Worm (Caenorhabditis elegans): ENCODE measurements around the gene lgx-1.

The lgx-1 gene

DNA sequence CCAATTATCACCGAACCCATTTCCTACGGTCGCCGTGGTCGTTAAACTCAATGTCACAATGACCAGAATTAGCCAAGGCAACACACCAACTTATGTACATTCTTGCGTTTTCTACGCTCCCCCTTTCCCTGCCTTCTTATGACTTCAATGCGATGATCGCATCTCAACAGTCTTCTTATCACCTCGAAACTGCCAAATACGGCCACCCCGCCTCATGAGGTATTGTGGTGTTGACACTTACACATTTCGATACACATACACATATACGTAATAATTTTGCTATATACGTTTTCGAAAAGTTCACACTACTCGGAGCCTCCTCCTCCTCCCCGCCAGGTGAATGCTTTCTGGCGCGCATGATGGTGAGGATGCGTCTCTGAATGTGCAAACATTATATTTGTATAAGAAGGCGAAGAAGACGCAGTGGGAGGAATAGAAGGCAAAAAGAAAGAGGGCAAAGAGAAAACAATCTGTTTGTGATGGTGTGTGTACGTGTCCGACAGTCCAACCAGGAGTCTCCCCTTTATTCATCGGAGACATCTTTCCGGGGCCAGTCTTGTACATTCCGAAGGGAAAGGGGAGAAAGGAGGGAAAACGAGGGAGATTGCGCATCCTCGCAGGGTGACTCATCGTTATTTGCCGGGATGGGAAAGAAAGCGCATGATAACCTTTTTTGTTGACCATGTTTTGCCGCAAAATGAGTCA lies 58.3 kb downstream of the lgx-1 start:
- TF ChIP-seq nhr-23 (tag; optimal IDR thresholded peaks at IDR 0.05) (peak; percentile 27), nhr-25 (tag; optimal IDR thresholded peaks at IDR 0.05) (peak; percentile 37), pqm-1 (tag; optimal IDR thresholded peaks at IDR 0.05) (peak; percentile 70), fos-1 (tag; optimal IDR thresholded peaks at IDR 0.05) (peak; percentile 75), jun-1 (tag; optimal IDR thresholded peaks at IDR 0.05) (peak; percentile 82), pha-4 (tag; optimal IDR thresholded peaks at IDR 0.05) (peak; percentile 64), elt-2 (tag; optimal IDR thresholded peaks at IDR 0.05) (peak; percentile 75), egl-5 (tag; optimal IDR thresholded peaks at IDR 0.05) (no peak), nhr-11 (tag; optimal IDR thresholded peaks at IDR 0.05) (no peak)

DNA sequence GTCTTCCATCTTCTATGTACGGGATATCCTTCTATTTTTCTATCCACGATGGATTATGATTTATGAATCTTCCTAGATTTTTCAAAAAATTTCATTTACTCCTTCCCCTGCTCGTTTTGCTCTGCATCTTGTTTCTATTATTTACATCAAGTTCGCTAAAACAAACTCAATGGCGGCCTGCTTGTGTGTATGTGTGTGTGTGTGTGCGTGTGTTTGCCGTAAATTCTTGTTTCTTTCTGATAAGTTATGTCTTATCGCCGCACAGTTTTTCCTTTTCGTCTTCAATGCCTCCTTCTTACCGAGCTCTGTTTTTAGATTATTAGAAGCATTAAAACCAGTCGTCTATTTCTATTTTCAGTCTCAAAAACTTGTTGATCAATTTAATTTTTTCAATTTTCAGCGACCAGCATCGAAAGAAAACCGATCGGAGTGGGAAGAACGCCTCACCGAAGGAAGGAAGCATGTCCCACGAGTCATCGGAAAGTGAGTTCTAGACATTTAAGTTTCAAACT lies 59.0 kb downstream of the lgx-1 start, which contains the start of gene dlg-1:
Gene dlg-1, plus strand, starts transcription at position 401 of the 512 bp plus-strand sequence.
- TF ChIP-seq unc-39 (tag; optimal IDR thresholded peaks at IDR 0.05) (no peak), mdl-1 (tag; optimal IDR thresholded peaks at IDR 0.05) (no peak), R02D3.7 (tag; optimal IDR thresholded peaks at IDR 0.05) (no peak), aly-2 (tag; optimal IDR thresholded peaks at IDR 0.05) (no peak), elt-2 (tag; optimal IDR thresholded peaks at IDR 0.05) (peak; percentile 69), pha-4 (tag; optimal IDR thresholded peaks at IDR 0.05) (peak; percentile 73), ztf-4 (tag; optimal IDR thresholded peaks at IDR 0.05) (no peak), snpc-4 (tag; optimal IDR thresholded peaks at IDR 0.05) (no peak)

DNA sequence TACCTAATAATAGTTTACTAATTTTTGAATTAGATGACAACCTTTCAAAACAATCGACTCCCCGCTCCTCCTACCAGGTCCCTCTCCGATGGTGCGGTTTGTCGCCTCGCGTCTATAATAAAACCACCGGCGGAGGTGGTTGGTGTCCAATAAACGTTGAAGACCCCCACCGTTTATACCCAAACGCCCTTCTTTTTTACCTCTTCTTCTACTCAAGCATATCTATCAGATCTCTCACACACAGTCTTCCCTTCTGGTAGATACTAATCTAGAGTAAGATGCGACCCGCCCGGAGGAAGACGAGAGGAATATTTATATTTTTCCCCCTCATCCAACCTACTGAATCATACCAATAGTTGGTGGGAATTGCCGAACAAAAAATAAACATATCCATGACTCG lies 59.4 kb downstream of the lgx-1 start:
- no peak for TF ChIP-seq fos-1 (tag; optimal IDR thresholded peaks at IDR 0.05)
- TF ChIP-seq nhr-23 (tag; optimal IDR thresholded peaks at IDR 0.05) = peak; percentile 4
- peak; percentile 79 for TF ChIP-seq elt-1 (tag; optimal IDR thresholded peaks at IDR 0.05)

DNA sequence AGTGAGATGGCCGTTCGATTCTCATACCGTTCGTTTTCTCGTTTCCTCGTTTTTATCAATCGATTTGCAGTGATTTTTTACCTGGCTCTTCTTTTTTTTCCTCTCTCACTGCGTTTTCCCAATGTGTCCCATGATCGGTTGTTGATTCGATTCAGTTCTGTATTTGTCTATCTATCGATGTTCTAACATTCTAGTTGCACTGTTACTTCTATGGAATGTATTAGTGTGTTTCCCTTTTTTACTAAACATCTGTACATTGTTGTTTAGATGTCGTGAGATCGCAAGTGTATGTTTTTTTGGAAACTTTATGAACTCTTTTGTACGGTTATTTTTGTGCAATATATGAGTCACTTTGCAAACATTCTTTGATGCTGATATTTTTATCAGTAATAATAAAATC lies 60.7 kb downstream of the lgx-1 start:
- TF ChIP-seq elt-2 (tag; optimal IDR thresholded peaks at IDR 0.05) = peak; percentile 20
- no peak for TF ChIP-seq nhr-23 (tag; optimal IDR thresholded peaks at IDR 0.05)
- TF ChIP-seq pha-4 (tag; optimal IDR thresholded peaks at IDR 0.05) = peak; percentile 60
- no peak for TF ChIP-seq egl-27 (tag; optimal IDR thresholded peaks at IDR 0.05)
- TF ChIP-seq snpc-4 (tag; optimal IDR thresholded peaks at IDR 0.05) = no peak
- TF ChIP-seq pqm-1 (tag; optimal IDR thresholded peaks at IDR 0.05) = peak; percentile 37
- no peak for TF ChIP-seq elt-3 (tag; optimal IDR thresholded peaks at IDR 0.05)

DNA sequence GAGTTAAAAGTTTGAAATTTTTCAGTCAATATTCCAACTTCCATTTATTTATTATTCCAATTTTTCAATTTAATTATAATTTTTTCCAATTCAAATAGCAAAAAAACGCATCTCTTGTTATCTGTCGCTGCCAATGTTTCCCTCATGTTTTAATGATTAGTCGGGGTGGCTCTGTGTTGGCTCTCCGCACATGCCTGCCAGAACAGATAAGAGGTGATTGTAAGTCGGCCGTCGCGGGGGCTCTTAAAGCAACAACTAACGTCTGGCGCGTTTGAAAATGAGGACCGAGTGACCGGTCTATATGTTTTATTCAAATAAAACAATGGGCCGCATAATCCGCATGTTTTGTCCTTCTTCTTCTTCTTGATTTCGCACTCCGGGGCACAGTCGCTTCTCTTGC lies 62.0 kb downstream of the lgx-1 start:
- no peak for TF ChIP-seq R02D3.7 (tag; optimal IDR thresholded peaks at IDR 0.05)
- no peak for TF ChIP-seq nhr-12 (tag; optimal IDR thresholded peaks at IDR 0.05)
- no peak for TF ChIP-seq skn-1 (tag; optimal IDR thresholded peaks at IDR 0.05)
- no peak for TF ChIP-seq ceh-16 (tag; optimal IDR thresholded peaks at IDR 0.05)
- TF ChIP-seq nhr-11 (tag; optimal IDR thresholded peaks at IDR 0.05) = no peak
- no peak for TF ChIP-seq ceh-28 (tag; optimal IDR thresholded peaks at IDR 0.05)
- no peak for TF ChIP-seq ceh-82 (tag; optimal IDR thresholded peaks at IDR 0.05)
- TF ChIP-seq unc-62 (GFP tag; optimal IDR thresholded peaks at IDR 0.05) = no peak
- TF ChIP-seq ceh-9 (tag; optimal IDR thresholded peaks at IDR 0.05) = no peak
- no peak for TF ChIP-seq daf-12 (tag; optimal IDR thresholded peaks at IDR 0.05)
- no peak for TF ChIP-seq mml-1 (tag; optimal IDR thresholded peaks at IDR 0.05)
- TF ChIP-seq aly-2 (tag; optimal IDR thresholded peaks at IDR 0.05) = no peak
- peak; percentile 6 for TF ChIP-seq nfya-1 (tag; optimal IDR thresholded peaks at IDR 0.05; ENCODE audit: insufficient read depth)
- no peak for TF ChIP-seq ama-1 (optimal IDR thresholded peaks at IDR 0.05)
- no peak for TF ChIP-seq unc-39 (tag; optimal IDR thresholded peaks at IDR 0.05)
- TF ChIP-seq zag-1 (tag; optimal IDR thresholded peaks at IDR 0.05) = no peak
- no peak for TF ChIP-seq jun-1 (tag; optimal IDR thresholded peaks at IDR 0.05)
- no peak for TF ChIP-seq hmg-11 (tag; optimal IDR thresholded peaks at IDR 0.05)
- TF ChIP-seq nhr-76 (tag; optimal IDR thresholded peaks at IDR 0.05) = no peak
- peak; percentile 38 for TF ChIP-seq pqm-1 (tag; optimal IDR thresholded peaks at IDR 0.05)
- TF ChIP-seq fos-1 (tag; optimal IDR thresholded peaks at IDR 0.05) = no peak
- peak; percentile 73 for TF ChIP-seq elt-2 (tag; optimal IDR thresholded peaks at IDR 0.05)
